Worm (Caenorhabditis elegans): ENCODE results near the gene cki-2.

Gene cki-2

ce11 chrII:7792514-7792913 lies 23.8 kb upstream of the cki-2 start:
- TF ChIP-seq ets-7 (tag; optimal IDR thresholded peaks at IDR 0.05) (no peak), scrt-1 (GFP tag; IDR thresholded peaks at IDR 0.05) (no peak), hmbx-1 (tag; optimal IDR thresholded peaks at IDR 0.05) (no peak), F13C5.2 (tag; optimal IDR thresholded peaks at IDR 0.05) (no peak), tbx-11 (GFP tag; IDR thresholded peaks at IDR 0.05) (no peak), ceh-36 (tag; optimal IDR thresholded peaks at IDR 0.05) (no peak), ama-1 (optimal IDR thresholded peaks at IDR 0.05) (no peak), aly-1 (tag; optimal IDR thresholded peaks at IDR 0.05) (no peak), B0310.2 (tag; optimal IDR thresholded peaks at IDR 0.05) (no peak), hmg-4 (GFP tag; optimal IDR thresholded peaks at IDR 0.05) (no peak), pes-1 (GFP tag; IDR thresholded peaks at IDR 0.05) (no peak), tra-4 (tag; optimal IDR thresholded peaks at IDR 0.05) (no peak), ceh-13 (GFP tag; optimal IDR thresholded peaks at IDR 0.05) (no peak), flt-1 (GFP tag; IDR thresholded peaks at IDR 0.05) (no peak), tbx-37 (GFP tag; conservative IDR thresholded peaks at IDR 0.05) (no peak), sea-1 (GFP tag; conservative IDR thresholded peaks at IDR 0.05) (no peak), hnd-1 (tag; optimal IDR thresholded peaks at IDR 0.05) (no peak)

DNA sequence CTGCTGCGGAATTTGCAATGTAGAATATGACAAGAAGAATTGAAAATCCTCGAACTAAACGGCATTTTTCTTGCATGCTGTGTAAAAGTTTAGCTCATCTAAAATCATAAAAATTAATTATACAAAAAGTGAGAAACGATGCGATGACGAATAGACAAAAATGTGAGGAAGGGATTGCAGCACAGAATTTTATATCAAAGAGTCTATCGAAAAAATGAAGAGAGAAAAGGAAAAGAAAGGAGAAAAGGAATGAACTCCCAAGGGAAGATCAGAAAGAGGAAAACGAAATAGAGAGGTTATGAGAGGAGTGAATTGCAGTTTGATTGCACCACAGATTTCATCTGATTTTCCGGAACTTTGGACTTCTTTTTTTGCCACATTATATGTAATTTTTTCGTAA lies 22.1 kb upstream of the cki-2 start, which contains the start of gene glr-4:
Gene glr-4, minus strand, starts transcription at position 101 of the 400 bp plus-strand sequence.
- TF ChIP-seq tbx-37 (GFP tag; conservative IDR thresholded peaks at IDR 0.05) = no peak
- TF ChIP-seq ceh-13 (GFP tag; optimal IDR thresholded peaks at IDR 0.05) = no peak
- no peak for TF ChIP-seq tra-4 (tag; optimal IDR thresholded peaks at IDR 0.05)
- TF ChIP-seq pes-1 (GFP tag; IDR thresholded peaks at IDR 0.05) = no peak
- no peak for TF ChIP-seq hmbx-1 (tag; optimal IDR thresholded peaks at IDR 0.05)
- TF ChIP-seq hnd-1 (tag; optimal IDR thresholded peaks at IDR 0.05) = no peak
- no peak for TF ChIP-seq ama-1 (optimal IDR thresholded peaks at IDR 0.05)
- TF ChIP-seq aly-1 (tag; optimal IDR thresholded peaks at IDR 0.05) = no peak
- no peak for TF ChIP-seq flt-1 (GFP tag; IDR thresholded peaks at IDR 0.05)
- TF ChIP-seq sea-1 (GFP tag; conservative IDR thresholded peaks at IDR 0.05) = no peak
- no peak for TF ChIP-seq tbx-11 (GFP tag; IDR thresholded peaks at IDR 0.05)
- TF ChIP-seq B0310.2 (tag; optimal IDR thresholded peaks at IDR 0.05) = no peak
- TF ChIP-seq ceh-36 (tag; optimal IDR thresholded peaks at IDR 0.05) = no peak
- TF ChIP-seq scrt-1 (GFP tag; IDR thresholded peaks at IDR 0.05) = no peak
- no peak for TF ChIP-seq ets-7 (tag; optimal IDR thresholded peaks at IDR 0.05)

DNA sequence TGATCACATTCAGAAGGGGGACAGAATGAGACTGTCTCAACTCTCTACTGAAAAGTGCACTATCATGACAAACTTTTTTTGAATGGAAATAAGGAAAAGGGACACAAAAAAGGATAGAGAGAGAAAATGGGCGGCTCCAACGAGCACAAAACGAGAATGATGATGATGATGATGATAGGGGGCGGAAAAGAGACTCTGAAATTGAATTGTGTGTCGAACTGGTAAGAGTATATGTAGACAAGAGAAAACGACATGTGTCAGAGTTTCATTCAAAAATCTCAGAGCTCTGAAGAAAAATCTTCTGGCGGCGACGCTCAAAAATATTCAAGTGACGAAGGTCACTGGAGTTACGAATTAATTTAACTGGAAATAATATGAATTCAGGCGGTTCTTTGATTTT lies 21.0 kb upstream of the cki-2 start:
- TF ChIP-seq hmg-4 (GFP tag; optimal IDR thresholded peaks at IDR 0.05) (no peak), ama-1 (optimal IDR thresholded peaks at IDR 0.05) (no peak), F13C5.2 (tag; optimal IDR thresholded peaks at IDR 0.05) (no peak), B0310.2 (tag; optimal IDR thresholded peaks at IDR 0.05) (no peak), ceh-36 (tag; optimal IDR thresholded peaks at IDR 0.05) (no peak), hnd-1 (tag; optimal IDR thresholded peaks at IDR 0.05) (no peak), flt-1 (GFP tag; IDR thresholded peaks at IDR 0.05) (no peak), tbx-37 (GFP tag; conservative IDR thresholded peaks at IDR 0.05) (no peak), pes-1 (GFP tag; IDR thresholded peaks at IDR 0.05) (no peak), aly-1 (tag; optimal IDR thresholded peaks at IDR 0.05) (no peak), ceh-13 (GFP tag; optimal IDR thresholded peaks at IDR 0.05) (no peak), tra-4 (tag; optimal IDR thresholded peaks at IDR 0.05) (no peak), scrt-1 (GFP tag; IDR thresholded peaks at IDR 0.05) (no peak)

- TF ChIP-seq scrt-1 (GFP tag; IDR thresholded peaks at IDR 0.05) (no peak), aly-1 (tag; optimal IDR thresholded peaks at IDR 0.05) (no peak), hmbx-1 (tag; optimal IDR thresholded peaks at IDR 0.05) (no peak), hmg-4 (GFP tag; optimal IDR thresholded peaks at IDR 0.05) (no peak), F13C5.2 (tag; optimal IDR thresholded peaks at IDR 0.05) (no peak), B0310.2 (tag; optimal IDR thresholded peaks at IDR 0.05) (no peak), hnd-1 (tag; optimal IDR thresholded peaks at IDR 0.05) (no peak), ceh-36 (tag; optimal IDR thresholded peaks at IDR 0.05) (no peak), tra-4 (tag; optimal IDR thresholded peaks at IDR 0.05) (no peak), flt-1 (GFP tag; IDR thresholded peaks at IDR 0.05) (no peak), tbx-37 (GFP tag; conservative IDR thresholded peaks at IDR 0.05) (no peak), sea-1 (GFP tag; conservative IDR thresholded peaks at IDR 0.05) (no peak), ama-1 (optimal IDR thresholded peaks at IDR 0.05) (no peak), ets-7 (tag; optimal IDR thresholded peaks at IDR 0.05) (no peak), ceh-13 (GFP tag; optimal IDR thresholded peaks at IDR 0.05) (no peak), pes-1 (GFP tag; IDR thresholded peaks at IDR 0.05) (no peak), tbx-11 (GFP tag; IDR thresholded peaks at IDR 0.05) (no peak)
These were observed 15.0 kb upstream of the cki-2 start for ce11 chrII:7801255-7801654.

ce11 chrII:7801899-7802298 lies 14.4 kb upstream of the cki-2 start:
- TF ChIP-seq tbx-11 (GFP tag; IDR thresholded peaks at IDR 0.05) = no peak
- no peak for TF ChIP-seq ceh-36 (tag; optimal IDR thresholded peaks at IDR 0.05)
- no peak for TF ChIP-seq ama-1 (optimal IDR thresholded peaks at IDR 0.05)
- no peak for TF ChIP-seq ceh-13 (GFP tag; optimal IDR thresholded peaks at IDR 0.05)
- TF ChIP-seq pes-1 (GFP tag; IDR thresholded peaks at IDR 0.05) = no peak
- no peak for TF ChIP-seq hmg-4 (GFP tag; optimal IDR thresholded peaks at IDR 0.05)
- no peak for TF ChIP-seq aly-1 (tag; optimal IDR thresholded peaks at IDR 0.05)
- no peak for TF ChIP-seq sea-1 (GFP tag; conservative IDR thresholded peaks at IDR 0.05)
- TF ChIP-seq tra-4 (tag; optimal IDR thresholded peaks at IDR 0.05) = no peak

DNA sequence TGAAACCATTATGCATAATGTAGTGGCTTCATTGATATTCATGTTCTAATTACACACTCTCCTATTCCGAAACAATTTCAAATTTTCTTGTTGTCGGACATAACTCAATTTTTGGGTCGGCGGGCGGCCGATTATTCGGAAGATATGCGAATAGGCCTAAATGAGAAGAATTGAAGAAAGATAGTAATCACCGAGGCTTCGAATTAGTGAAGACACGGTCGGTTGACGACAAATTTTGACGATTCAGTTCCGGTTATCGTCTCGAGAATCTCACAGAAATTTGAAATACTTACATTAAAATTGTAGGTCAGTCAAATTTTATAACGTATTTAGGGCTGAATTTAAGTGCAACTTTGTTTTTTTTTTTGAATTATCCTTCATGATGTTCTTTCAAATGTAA lies 13.1 kb upstream of the cki-2 start:
- TF ChIP-seq hmg-4 (GFP tag; optimal IDR thresholded peaks at IDR 0.05) (no peak), F13C5.2 (tag; optimal IDR thresholded peaks at IDR 0.05) (no peak), ama-1 (optimal IDR thresholded peaks at IDR 0.05) (no peak), tra-4 (tag; optimal IDR thresholded peaks at IDR 0.05) (no peak), aly-1 (tag; optimal IDR thresholded peaks at IDR 0.05) (no peak), sea-1 (GFP tag; conservative IDR thresholded peaks at IDR 0.05) (no peak), scrt-1 (GFP tag; IDR thresholded peaks at IDR 0.05) (no peak), ets-7 (tag; optimal IDR thresholded peaks at IDR 0.05) (no peak), ceh-13 (GFP tag; optimal IDR thresholded peaks at IDR 0.05) (no peak), tbx-37 (GFP tag; conservative IDR thresholded peaks at IDR 0.05) (no peak), tbx-11 (GFP tag; IDR thresholded peaks at IDR 0.05) (no peak)

ce11 chrII:7806054-7806453 lies 10.2 kb upstream of the cki-2 start:
- TF ChIP-seq aly-1 (tag; optimal IDR thresholded peaks at IDR 0.05) = no peak
- TF ChIP-seq tra-4 (tag; optimal IDR thresholded peaks at IDR 0.05) = no peak
- TF ChIP-seq B0310.2 (tag; optimal IDR thresholded peaks at IDR 0.05) = no peak
- TF ChIP-seq flt-1 (GFP tag; IDR thresholded peaks at IDR 0.05) = no peak
- no peak for TF ChIP-seq tbx-11 (GFP tag; IDR thresholded peaks at IDR 0.05)
